Fruit fly (Drosophila melanogaster): ENCODE data around the gene spo.

The spo gene

DNA sequence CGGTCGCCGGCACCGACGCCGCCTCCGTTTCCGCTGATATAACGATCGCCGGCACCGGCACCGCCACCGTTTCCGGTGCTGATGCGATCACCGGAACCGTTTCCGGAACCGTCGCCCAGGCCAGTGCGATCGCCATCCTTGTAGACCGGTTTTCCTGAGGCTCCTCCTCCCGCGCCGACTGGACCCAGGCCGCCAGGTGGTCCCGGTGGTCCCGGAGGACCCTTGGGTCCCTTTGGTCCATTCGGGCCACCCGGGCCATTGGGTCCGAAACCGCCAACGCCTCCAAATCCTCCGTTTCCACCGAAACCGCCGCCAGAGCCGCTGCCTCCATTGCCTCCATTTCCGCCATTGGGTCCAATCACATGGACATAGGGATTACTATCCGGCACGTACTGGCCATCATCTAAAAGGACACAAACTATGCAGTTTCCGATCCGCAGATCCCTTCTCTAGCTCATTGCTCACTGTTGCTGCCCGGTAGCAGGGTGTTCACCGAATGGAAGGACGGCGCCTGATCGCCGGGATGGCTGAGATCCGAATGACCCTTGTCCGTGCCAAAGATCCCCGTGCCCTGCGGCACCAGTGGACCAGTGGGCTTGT lies 49.5 kb downstream of the spo start:
- TF ChIP-seq CG14711 (tag; optimal IDR thresholded peaks at IDR 0.05) (no peak), toe (GFP tag; optimal IDR thresholded peaks at IDR 0.05) (no peak), tj (GFP tag; optimal IDR thresholded peaks at IDR 0.05) (no peak), ovo (GFP tag; optimal IDR thresholded peaks at IDR 0.05) (no peak), CG7101 (tag; optimal IDR thresholded peaks at IDR 0.05) (no peak), Crg-1 (GFP tag; optimal IDR thresholded peaks at IDR 0.05) (no peak), CG33017 (tag; optimal IDR thresholded peaks at IDR 0.05) (no peak), cnc (optimal IDR thresholded peaks at IDR 0.05) (no peak), CG11617 (GFP tag; optimal IDR thresholded peaks at IDR 0.05) (no peak), Mnt (GFP tag; optimal IDR thresholded peaks at IDR 0.05) (no peak), cic (GFP tag; optimal IDR thresholded peaks at IDR 0.05) (no peak), bab1 (GFP tag; optimal IDR thresholded peaks at IDR 0.05) (no peak), CG12768 (GFP tag; optimal IDR thresholded peaks at IDR 0.05) (no peak), CG7045 (GFP tag; optimal IDR thresholded peaks at IDR 0.05) (no peak), CG5204 (GFP tag; optimal IDR thresholded peaks at IDR 0.05) (no peak), Clk (GFP tag; optimal IDR thresholded peaks at IDR 0.05) (no peak), CG1620 (GFP tag; optimal IDR thresholded peaks at IDR 0.05) (no peak), Hr96 (GFP tag; optimal IDR thresholded peaks at IDR 0.05) (no peak), pad (GFP tag; optimal IDR thresholded peaks at IDR 0.05) (no peak), kay (GFP tag; ENCODE audit: borderline replicate concordance) (no peak)

dm6 chr3L:5540637-5541241 lies 51.6 kb downstream of the spo start:
- no peak for TF ChIP-seq CG7045 (GFP tag; optimal IDR thresholded peaks at IDR 0.05)
- TF ChIP-seq kay (GFP tag; ENCODE audit: borderline replicate concordance): no peak
- no peak for TF ChIP-seq toe (GFP tag; optimal IDR thresholded peaks at IDR 0.05)
- no peak for TF ChIP-seq ovo (GFP tag; optimal IDR thresholded peaks at IDR 0.05)

Data from whole organism, adult.